Fruit fly (Drosophila melanogaster): ENCODE measurements around the gene CG43336.
A peak's percentile ranks its signal among the peaks of the same experiment; 100 is the strongest.

CG43336 gene

dm6 chr3R:15676186-15677073, 39.5 kb downstream of the CG43336 start (continued):
- peak; percentile 27 for TF ChIP-seq psq (GFP tag; optimal IDR thresholded peaks at IDR 0.05)
- TF ChIP-seq onecut (GFP tag; IDR thresholded peaks at IDR 0.05) = peak; percentile 49
- TF ChIP-seq CG31388 (GFP tag; optimal IDR thresholded peaks at IDR 0.05) = no peak
- TF ChIP-seq tgo (GFP tag; IDR thresholded peaks at IDR 0.05) = peak; percentile 47; the same call in 2 of the 3 replicates
- peak; percentile 42 for TF ChIP-seq CG12942 (GFP tag; optimal IDR thresholded peaks at IDR 0.05)
- TF ChIP-seq stc (GFP tag; IDR thresholded peaks at IDR 0.05) = peak; percentile 61
- TF ChIP-seq CG3407 (GFP tag; optimal IDR thresholded peaks at IDR 0.05) = peak; percentile 63
- TF ChIP-seq CG30020 (tag; optimal IDR thresholded peaks at IDR 0.05) = no peak
- peak; percentile 34 for TF ChIP-seq her (GFP tag; optimal IDR thresholded peaks at IDR 0.05)
- peak; percentile 61 for TF ChIP-seq az2 (GFP tag; optimal IDR thresholded peaks at IDR 0.05)
- TF ChIP-seq dmrt11E (tag; optimal IDR thresholded peaks at IDR 0.05) = peak; percentile 69
- peak; percentile 5 for TF ChIP-seq Hmx (GFP tag; optimal IDR thresholded peaks at IDR 0.05)
- TF ChIP-seq CG13424 (tag; optimal IDR thresholded peaks at IDR 0.05) = peak; percentile 47
- peak; percentile 53 for TF ChIP-seq sqz (GFP tag; optimal IDR thresholded peaks at IDR 0.05)
- TF ChIP-seq pfk (GFP tag; optimal IDR thresholded peaks at IDR 0.05) = no peak
- peak; percentile 60; the same call in 2 of the 3 replicates for TF ChIP-seq CG17361 (GFP tag; IDR thresholded peaks at IDR 0.05)
- no peak for TF ChIP-seq corto (GFP tag; optimal IDR thresholded peaks at IDR 0.05)
- peak; percentile 54 for TF ChIP-seq Mes4 (GFP tag; optimal IDR thresholded peaks at IDR 0.05)
- TF ChIP-seq ab (GFP tag; optimal IDR thresholded peaks at IDR 0.05) = no peak
- TF ChIP-seq Antp (GFP tag; optimal IDR thresholded peaks at IDR 0.05) = peak; percentile 3
- TF ChIP-seq gsb-n (tag; optimal IDR thresholded peaks at IDR 0.05) = peak; percentile 60

- TF ChIP-seq CG3838 (GFP tag; optimal IDR thresholded peaks at IDR 0.05) (no peak), gro (GFP tag; optimal IDR thresholded peaks at IDR 0.05) (no peak), bowl (GFP tag; IDR thresholded peaks at IDR 0.05) (no peak), bcd (GFP tag; optimal IDR thresholded peaks at IDR 0.05) (no peak), pita (GFP tag; optimal IDR thresholded peaks at IDR 0.05) (no peak), dati (GFP tag; IDR thresholded peaks at IDR 0.05) (no peak), CG11247 (GFP tag; IDR thresholded peaks at IDR 0.05) (no peak), CG10274 (GFP tag; optimal IDR thresholded peaks at IDR 0.05) (peak; percentile 4), Deaf1 (tag; optimal IDR thresholded peaks at IDR 0.05) (no peak), Xrp1 (GFP tag; IDR thresholded peaks at IDR 0.05) (no peak), zen (tag; optimal IDR thresholded peaks at IDR 0.05) (no peak), CG34376 (GFP tag; optimal IDR thresholded peaks at IDR 0.05) (no peak), zfh1 (GFP tag; IDR thresholded peaks at IDR 0.05) (no peak), CG4360 (GFP tag; IDR thresholded peaks at IDR 0.05) (no peak), CG9437 (GFP tag; optimal IDR thresholded peaks at IDR 0.05) (no peak), gsb-n (tag; optimal IDR thresholded peaks at IDR 0.05) (no peak), Dref (GFP tag; IDR thresholded peaks at IDR 0.05) (no peak), CG11723 (GFP tag; optimal IDR thresholded peaks at IDR 0.05) (no peak), CG14014 (GFP tag; IDR thresholded peaks at IDR 0.05) (no peak), Meics (GFP tag; optimal IDR thresholded peaks at IDR 0.05) (no peak), ranshi (GFP tag; IDR thresholded peaks at IDR 0.05) (no peak), CG15514 (GFP tag; optimal IDR thresholded peaks at IDR 0.05) (no peak), Pdp1 (GFP tag; optimal IDR thresholded peaks at IDR 0.05) (peak in 1 of 2 experiments; percentile 97), crp (GFP tag; optimal IDR thresholded peaks at IDR 0.05) (no peak), CG42726 (GFP tag; IDR thresholded peaks at IDR 0.05; ENCODE audit: partially characterized antibody) (no peak), CG12942 (GFP tag; optimal IDR thresholded peaks at IDR 0.05) (no peak), CG10147 (GFP tag; optimal IDR thresholded peaks at IDR 0.05) (no peak), lmd (GFP tag; IDR thresholded peaks at IDR 0.05) (0 out of 2 replicates have a peak, but pooled peaks have one; percentile 13), CG16863 (GFP tag; optimal IDR thresholded peaks at IDR 0.05) (no peak), stwl (tag; optimal IDR thresholded peaks at IDR 0.05) (no peak), CG7839 (tag; optimal IDR thresholded peaks at IDR 0.05) (no peak)
Measured at dm6 chr3R:15677074-15677409, 40.1 kb downstream of the CG43336 start.
